Fruit fly (Drosophila melanogaster): ENCODE results near the gene CG6304.

Gene CG6304

dm6 chr2L:17014600-17014999 is at the start of gene CG6304:
CG6304 (minus strand) TSS chr2L:17014700.
- TF ChIP-seq CG8478 (optimal IDR thresholded peaks at IDR 0.05), result no peak
- no peak for TF ChIP-seq CTCF (optimal IDR thresholded peaks at IDR 0.05)

- no peak for TF ChIP-seq CTCF (optimal IDR thresholded peaks at IDR 0.05)
- TF ChIP-seq CG8478 (optimal IDR thresholded peaks at IDR 0.05), result no peak
Measured at dm6 chr2L:17051835-17052234, 37.3 kb upstream of the CG6304 start.

- TF ChIP-seq CG8478 (optimal IDR thresholded peaks at IDR 0.05) (no peak), CTCF (optimal IDR thresholded peaks at IDR 0.05) (no peak)
Measured at dm6 chr2L:17048181-17048580, 33.7 kb upstream of the CG6304 start, which contains the start of gene CG15136. CG15136 (minus strand) TSS chr2L:17048281.

dm6 chr2L:17041211-17041610 is 26.7 kb upstream of the CG6304 start:
- TF ChIP-seq CTCF (optimal IDR thresholded peaks at IDR 0.05) (no peak), CG8478 (optimal IDR thresholded peaks at IDR 0.05) (no peak)

dm6 chr2L:17027503-17027902 is 13.0 kb upstream of the CG6304 start:
- TF ChIP-seq CTCF (optimal IDR thresholded peaks at IDR 0.05), result no peak
- TF ChIP-seq CG8478 (optimal IDR thresholded peaks at IDR 0.05), result no peak

dm6 chr2L:16996343-16996742 is 18.2 kb downstream of the CG6304 start:
- TF ChIP-seq CTCF (optimal IDR thresholded peaks at IDR 0.05) (no peak), CG8478 (optimal IDR thresholded peaks at IDR 0.05) (no peak)

dm6 chr2L:16984678-16985077 is 29.8 kb downstream of the CG6304 start, which contains the start of gene CG31806:
CG31806 (plus strand) TSS chr2L:16984978.
- TF ChIP-seq CTCF (optimal IDR thresholded peaks at IDR 0.05) (no peak), CG8478 (optimal IDR thresholded peaks at IDR 0.05) (no peak)

dm6 chr2L:16982201-16982600 is 32.3 kb downstream of the CG6304 start, which contains the start of gene CG44406:
CG44406 (minus strand) TSS chr2L:16982301.
- TF ChIP-seq CG8478 (optimal IDR thresholded peaks at IDR 0.05) (no peak), CTCF (optimal IDR thresholded peaks at IDR 0.05) (no peak)

dm6 chr2L:16972788-16973187 is 41.7 kb downstream of the CG6304 start, which contains the start of gene beat-IIIb:
beat-IIIb (plus strand) TSS chr2L:16973091.
- TF ChIP-seq CTCF (optimal IDR thresholded peaks at IDR 0.05) (no peak), CG8478 (optimal IDR thresholded peaks at IDR 0.05) (no peak)

Data from S2 (cell line).